Worm (Caenorhabditis elegans) whole organism, mixed stage, embryonic: ENCODE data around the gene C14A4.7.

ENCODE experiments used
- lin-13 ChIP-seq: fragments of 150-350 bp; optimal IDR thresholded peaks from 2 replicates; lab custom pipeline; 2014; ENCODE audit warnings: missing biosample characterization, missing genetic modification characterization
- nhr-12 ChIP-seq: fragments of 150-350 bp; optimal IDR thresholded peaks from 2 replicates; lab custom pipeline; 2014; ENCODE audit warnings: missing biosample characterization, missing genetic modification characterization
- nhr-76 ChIP-seq: sonication (generic microtip); optimal IDR thresholded peaks from 2 replicates; lab custom pipeline; 2017; ENCODE audit warnings: missing biosample characterization, missing genetic modification characterization
- pha-4 ChIP-seq: fragments of 150-350 bp; optimal IDR thresholded peaks from 2 replicates; lab custom pipeline; 2018; ENCODE audit warnings: missing biosample characterization, missing genetic modification reagents, missing genetic modification characterization
- zip-8 ChIP-seq: fragments of 150-350 bp; optimal IDR thresholded peaks from 2 replicates; lab custom pipeline; 2014; ENCODE audit warnings: missing biosample characterization, missing genetic modification characterization
- ztf-11 ChIP-seq: fragments of 150-350 bp; optimal IDR thresholded peaks from 2 replicates; lab custom pipeline; 2014; ENCODE audit warnings: missing biosample characterization, missing genetic modification characterization

DNA sequence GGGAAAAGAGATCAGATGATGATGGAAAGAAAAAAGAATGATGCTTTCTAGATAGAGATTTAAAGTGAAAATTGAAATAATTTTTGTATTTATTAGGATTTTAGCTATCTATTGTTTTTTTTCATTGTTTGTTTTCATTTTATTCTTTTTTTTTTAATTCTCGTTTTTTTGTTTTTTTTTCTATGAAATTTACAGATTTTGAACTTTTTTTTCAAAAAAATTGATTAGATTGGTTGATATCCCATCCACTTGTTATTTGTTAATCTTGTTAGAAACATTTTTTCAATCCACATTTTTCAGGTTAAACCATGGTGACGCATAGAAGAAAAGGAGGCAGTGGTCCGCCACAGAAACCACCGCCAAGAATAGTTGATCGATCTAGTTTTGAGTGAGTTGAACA is 12.3 kb downstream of the C14A4.7 start, which contains the start of gene algn-9:
- TF ChIP-seq zip-8 (tag; lab: Kevin White, UChicago) = no peak
- TF ChIP-seq nhr-12 (tag; lab: Kevin White, UChicago) = no peak
- no peak for TF ChIP-seq nhr-76
- no peak for TF ChIP-seq ztf-11 (tag; lab: Kevin White, UChicago)
- TF ChIP-seq pha-4 (tag; lab: Kevin White, UChicago) = no peak
- TF ChIP-seq lin-13 = no peak
